Fruit fly (Drosophila melanogaster) whole organism: Measurements from ENCODE around the gene Drak.

ENCODE experiments used
- Dll ChIP-seq: fragments of >200 bp; optimal IDR thresholded peaks from 2 replicates; lab custom pipeline; 2017
- EcR ChIP-seq, 2 experiments: fragments of >200 bp; optimal IDR thresholded peaks; 2 replicates each; lab custom pipeline; 2017; ENCODE audit warnings: missing biosample characterization in 2 of 2, missing genetic modification characterization in 2 of 2, missing genetic modification reagents in 2 of 2
- pan ChIP-seq: fragments of >200 bp; optimal IDR thresholded peaks from 2 replicates; lab custom pipeline; 2017
- usp ChIP-seq: fragments of >200 bp; optimal IDR thresholded peaks from 2 replicates; lab custom pipeline; 2017; ENCODE audit warnings: missing biosample characterization, missing genetic modification characterization, mixed read lengths

dm6 chrX:11580200-11580840 is 87.4 kb downstream of the Drak start, which contains the start of gene nod:
- TF ChIP-seq EcR (GFP tag; optimal IDR thresholded peaks at IDR 0.05; lab: Kevin White, UChicago) (no peak), Dll (lab: Kevin White, UChicago) (no peak), usp (GFP tag; lab: Kevin White, UChicago) (no peak), pan (lab: Kevin White, UChicago) (no peak)
